Worm (Caenorhabditis elegans): ENCODE results near the gene hpa-1.

The hpa-1 gene

DNA sequence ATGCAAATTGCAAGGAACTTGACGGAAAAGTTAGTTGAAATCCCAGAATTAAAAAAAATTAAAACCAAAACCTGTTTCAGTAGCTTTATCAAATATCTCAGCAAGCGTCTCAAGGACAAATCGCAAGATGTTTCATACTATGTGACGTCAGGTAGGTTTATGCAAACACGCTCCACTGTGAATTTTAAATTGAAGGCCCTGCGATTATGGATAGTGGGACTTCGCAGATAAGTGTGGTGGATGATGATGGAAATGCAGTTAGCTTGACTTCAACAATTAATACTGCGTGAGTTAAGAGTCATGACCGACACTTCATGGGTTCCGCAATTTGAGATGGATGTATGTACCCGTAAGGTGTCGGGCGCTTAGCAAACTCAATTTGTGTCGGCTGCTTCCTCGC lies 33.1 kb downstream of the hpa-1 start:
- TF ChIP-seq egl-27 (tag; optimal IDR thresholded peaks at IDR 0.05), result no peak
- TF ChIP-seq Y116A8C.19 (tag; optimal IDR thresholded peaks at IDR 0.05; ENCODE audit: borderline replicate concordance), result no peak
- TF ChIP-seq nhr-11 (tag; optimal IDR thresholded peaks at IDR 0.05), result no peak
- no peak for TF ChIP-seq mdl-1 (tag; optimal IDR thresholded peaks at IDR 0.05)
- no peak for TF ChIP-seq pqm-1 (tag; optimal IDR thresholded peaks at IDR 0.05)
- no peak for TF ChIP-seq C34B4.2 (tag; optimal IDR thresholded peaks at IDR 0.05)
- TF ChIP-seq zip-4 (GFP tag; optimal IDR thresholded peaks at IDR 0.05), result no peak
- TF ChIP-seq irx-1 (tag; optimal IDR thresholded peaks at IDR 0.05), result no peak
- TF ChIP-seq mab-9 (GFP tag; IDR thresholded peaks at IDR 0.05), result no peak
- no peak for TF ChIP-seq snpc-4 (tag; optimal IDR thresholded peaks at IDR 0.05)

DNA sequence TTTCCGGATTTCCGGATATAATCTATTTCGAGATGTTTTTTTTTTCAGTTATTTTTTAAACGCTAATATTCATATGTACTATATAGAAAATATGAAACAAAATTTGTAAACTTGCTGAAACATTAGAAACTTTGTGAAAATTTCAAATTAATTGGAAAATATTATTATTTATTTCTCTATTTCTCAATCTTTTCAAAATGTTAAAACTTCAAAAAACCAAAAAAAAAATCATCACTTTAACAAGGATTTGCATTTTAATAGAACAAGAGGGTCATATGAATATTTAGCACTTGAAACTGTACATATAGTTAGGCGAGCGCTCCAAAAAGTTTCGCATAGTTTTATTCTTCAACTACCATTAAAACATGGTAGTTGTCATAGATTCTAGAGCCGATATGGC lies 36.2 kb downstream of the hpa-1 start, which contains the start of gene Y7A9A.1:
Gene Y7A9A.1 (plus strand): TSS at position 301 of the 400 bp plus-strand sequence.
- no peak for TF ChIP-seq egl-27 (tag; optimal IDR thresholded peaks at IDR 0.05)
- no peak for TF ChIP-seq lin-39 (tag; optimal IDR thresholded peaks at IDR 0.05)
- TF ChIP-seq nhr-12 (tag; optimal IDR thresholded peaks at IDR 0.05), result no peak
- no peak for TF ChIP-seq vab-15 (tag; optimal IDR thresholded peaks at IDR 0.05)
- no peak for TF ChIP-seq pqm-1 (tag; optimal IDR thresholded peaks at IDR 0.05)
- TF ChIP-seq alr-1 (tag; optimal IDR thresholded peaks at IDR 0.05; ENCODE audit: borderline replicate concordance), result no peak
- TF ChIP-seq pag-3 (tag; optimal IDR thresholded peaks at IDR 0.05; ENCODE audit: borderline replicate concordance, insufficient read depth), result no peak
- no peak for TF ChIP-seq blmp-1 (tag; optimal IDR thresholded peaks at IDR 0.05)
- no peak for TF ChIP-seq nhr-237 (tag; optimal IDR thresholded peaks at IDR 0.05)
- TF ChIP-seq tbx-2 (tag; optimal IDR thresholded peaks at IDR 0.05), result no peak
- TF ChIP-seq elt-3 (tag; optimal IDR thresholded peaks at IDR 0.05), result no peak
- TF ChIP-seq mab-9 (GFP tag; IDR thresholded peaks at IDR 0.05), result no peak
- no peak for TF ChIP-seq efl-1 (optimal IDR thresholded peaks at IDR 0.05)
- no peak for TF ChIP-seq efl-1 (GFP tag; optimal IDR thresholded peaks at IDR 0.05 in 1 of 2)
- TF ChIP-seq mdl-1 (tag; optimal IDR thresholded peaks at IDR 0.05), result no peak
- TF ChIP-seq F16B12.6 (tag; optimal IDR thresholded peaks at IDR 0.05), result no peak

DNA sequence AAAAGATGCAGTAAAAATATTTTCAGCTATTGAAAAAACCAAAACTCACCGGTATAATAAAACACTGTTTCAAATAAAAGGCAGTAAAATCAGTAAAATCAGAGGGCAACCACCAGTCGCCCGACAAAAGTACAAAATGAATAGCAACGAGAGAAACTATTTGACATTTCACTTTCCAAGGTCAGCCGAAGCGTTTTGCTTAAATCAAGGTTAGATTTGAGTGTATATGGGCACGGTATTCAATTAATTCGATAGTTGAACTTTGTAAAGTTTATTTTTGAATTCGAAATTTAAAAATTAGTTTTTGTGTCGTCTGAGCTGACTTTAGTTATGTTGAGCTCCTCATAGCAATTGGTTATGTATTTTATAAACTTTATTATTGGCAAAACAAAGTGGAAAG lies 40.2 kb downstream of the hpa-1 start:
- TF ChIP-seq nhr-85 (tag) (peak; percentile 54), blmp-1 (tag; optimal IDR thresholded peaks at IDR 0.05) (peak; percentile 65), F16B12.6 (tag; optimal IDR thresholded peaks at IDR 0.05) (no peak)

DNA sequence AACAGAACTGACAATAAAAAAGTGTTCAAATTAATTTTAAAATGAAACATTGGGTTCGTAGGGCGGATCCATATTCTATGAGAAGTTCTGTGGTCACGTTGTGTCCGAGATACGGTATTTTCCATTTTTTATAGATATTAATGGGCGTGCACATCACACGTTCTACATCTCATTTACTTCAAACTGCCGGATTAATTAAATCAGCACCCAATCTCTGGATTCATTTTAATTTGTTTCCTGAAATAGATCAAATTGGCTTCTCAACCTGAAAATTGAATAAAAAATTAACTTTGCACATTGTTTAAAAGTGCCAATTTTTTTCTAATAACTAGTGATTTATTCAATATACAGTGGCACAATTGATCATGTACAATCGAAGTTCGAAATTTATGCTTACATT lies 41.3 kb downstream of the hpa-1 start:
- TF ChIP-seq nhr-11 (tag; optimal IDR thresholded peaks at IDR 0.05), result no peak
- no peak for TF ChIP-seq F16B12.6 (tag; optimal IDR thresholded peaks at IDR 0.05)

- TF ChIP-seq tlp-1 (tag; optimal IDR thresholded peaks at IDR 0.05) (no peak), sptf-1 (tag; optimal IDR thresholded peaks at IDR 0.05) (no peak), zip-4 (GFP tag; optimal IDR thresholded peaks at IDR 0.05) (no peak), C34B4.2 (tag; optimal IDR thresholded peaks at IDR 0.05) (no peak), jun-1 (tag; optimal IDR thresholded peaks at IDR 0.05) (no peak), ceh-90 (tag; optimal IDR thresholded peaks at IDR 0.05) (no peak), unc-30 (tag; optimal IDR thresholded peaks at IDR 0.05) (no peak)
Observed at ce11 chrIV:16186008-16186407, 46.9 kb downstream of the hpa-1 start.

DNA sequence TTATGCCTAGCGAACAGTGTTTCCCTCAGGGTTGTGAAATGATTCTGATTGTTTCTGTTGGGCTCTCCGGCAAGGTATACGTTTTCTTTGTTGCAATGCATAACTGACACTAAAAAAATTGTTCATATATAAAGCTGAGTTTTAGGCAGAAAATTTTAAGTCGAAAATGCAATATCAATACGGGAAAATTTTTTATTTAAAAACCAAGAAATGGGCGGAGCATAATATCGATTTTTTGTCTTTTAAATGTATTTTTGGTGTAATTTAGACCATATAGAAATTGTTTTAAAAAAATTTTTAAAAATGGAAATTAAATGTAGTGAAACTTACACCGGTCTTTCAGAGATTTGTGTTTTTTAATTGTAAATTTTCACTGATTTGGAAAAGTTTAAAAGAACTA lies 48.4 kb downstream of the hpa-1 start, which contains the start of gene Y105C5B.1413:
Gene Y105C5B.1413 (minus strand): TSS at position 101 of the 400 bp plus-strand sequence.
- TF ChIP-seq ceh-63 (GFP tag; optimal IDR thresholded peaks at IDR 0.05), result no peak
- TF ChIP-seq ztf-4 (tag; optimal IDR thresholded peaks at IDR 0.05), result no peak
- TF ChIP-seq C34B4.2 (tag; optimal IDR thresholded peaks at IDR 0.05), result no peak
- TF ChIP-seq lin-39 (tag; optimal IDR thresholded peaks at IDR 0.05), result no peak
- no peak for TF ChIP-seq nhr-90 (tag; optimal IDR thresholded peaks at IDR 0.05; ENCODE audit: poor library complexity)
- no peak for TF ChIP-seq grh-1 (GFP tag; IDR thresholded peaks at IDR 0.05)
- TF ChIP-seq swsn-7 (tag; optimal IDR thresholded peaks at IDR 0.05), result no peak
- TF ChIP-seq lin-15B (tag; optimal IDR thresholded peaks at IDR 0.05), result no peak
- no peak for TF ChIP-seq nhr-77 (tag; optimal IDR thresholded peaks at IDR 0.05)
- no peak for TF ChIP-seq F16B12.6 (tag; optimal IDR thresholded peaks at IDR 0.05)
- TF ChIP-seq ceh-8 (GFP tag; optimal IDR thresholded peaks at IDR 0.05), result no peak
- TF ChIP-seq C16A3.4 (tag; optimal IDR thresholded peaks at IDR 0.05), result no peak
- TF ChIP-seq unc-30 (tag; optimal IDR thresholded peaks at IDR 0.05), result no peak
- no peak for TF ChIP-seq dsc-1 (tag; optimal IDR thresholded peaks at IDR 0.05)

All from whole organism, L1 larva.